Worm (Caenorhabditis elegans) whole organism, L3 larva: ENCODE measurements around the gene F36H9.1.
A peak's percentile ranks its signal among the peaks of the same experiment; 100 is the strongest.

ENCODE experiments used
- R02D3.7 ChIP-seq: fragments of 150-350 bp; optimal IDR thresholded peaks from 2 replicates; lab custom pipeline; 2014; ENCODE audit warnings: missing biosample characterization, missing genetic modification characterization
- ceh-9 ChIP-seq: sonication (generic microtip); optimal IDR thresholded peaks from 2 replicates; lab custom pipeline; 2018; ENCODE audit warnings: missing biosample characterization, missing genetic modification characterization
- egl-5 ChIP-seq: fragments of 150-350 bp; optimal IDR thresholded peaks from 2 replicates; lab custom pipeline; 2017; ENCODE audit warnings: missing biosample characterization, missing genetic modification reagents, missing genetic modification characterization, inconsistent platforms
- elt-2 ChIP-seq: sonication (generic microtip); optimal IDR thresholded peaks from 2 replicates; lab custom pipeline; 2016; ENCODE audit warnings: missing genetic modification reagents, mild to moderate bottlenecking, missing genetic modification characterization, missing compliant biosample characterization
- eor-1 ChIP-seq, 2 experiments: fragments of 150-350 bp; optimal IDR thresholded peaks; 2 replicates each; lab custom pipeline; 2014 to 2018; ENCODE audit warnings: missing biosample characterization in 2 of 2, missing genetic modification characterization in 2 of 2
- fos-1 ChIP-seq: fragments of 150-350 bp; optimal IDR thresholded peaks from 2 replicates; lab custom pipeline; 2014; ENCODE audit warnings: missing biosample characterization, missing genetic modification characterization
- lin-39 ChIP-seq: fragments of 150-350 bp; optimal IDR thresholded peaks from 2 replicates; lab custom pipeline; 2018; ENCODE audit warnings: missing biosample characterization, missing genetic modification reagents, missing genetic modification characterization
- nhr-237 ChIP-seq: fragments of 150-350 bp; optimal IDR thresholded peaks from 2 replicates; lab custom pipeline; 2014; ENCODE audit warnings: missing biosample characterization, missing genetic modification characterization
- pqm-1 ChIP-seq: fragments of 150-350 bp; optimal IDR thresholded peaks from 2 replicates; lab custom pipeline; 2017; ENCODE audit warnings: missing biosample characterization, missing genetic modification characterization, inconsistent platforms
- sea-2 ChIP-seq: fragments of 150-350 bp; sonication (generic microtip); optimal IDR thresholded peaks from 4 replicates; lab custom pipeline; 2014; ENCODE audit warnings: missing biosample characterization, missing genetic modification reagents, missing genetic modification characterization
- tbx-2 ChIP-seq: sonication (generic microtip); optimal IDR thresholded peaks from 2 replicates; lab custom pipeline; 2016; ENCODE audit warnings: mild to moderate bottlenecking, missing genetic modification characterization, missing compliant biosample characterization
- ztf-11 ChIP-seq: fragments of 150-350 bp; optimal IDR thresholded peaks from 2 replicates; lab custom pipeline; 2014; ENCODE audit warnings: missing biosample characterization, missing genetic modification characterization

Gene F36H9.1

DNA sequence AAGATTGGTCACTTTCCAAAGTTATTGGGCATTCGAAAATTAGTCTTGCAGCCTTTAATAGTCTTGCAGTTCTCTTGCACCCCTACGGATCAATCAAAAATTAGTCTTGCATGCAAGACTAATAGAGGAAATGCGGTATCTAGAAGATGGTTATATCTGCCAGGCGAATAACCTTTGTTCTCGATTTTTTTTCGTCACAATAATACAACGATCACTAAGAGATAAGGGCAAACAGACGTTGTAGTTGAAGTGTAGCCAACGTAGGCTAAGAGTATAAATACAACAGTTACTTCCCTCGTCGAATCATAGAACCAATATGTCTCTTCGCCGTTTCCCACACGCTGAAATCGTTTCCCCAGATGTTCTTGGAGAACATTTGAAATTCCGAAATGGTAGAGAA is 47.4 kb downstream of the F36H9.1 start, which contains the start of gene T10B5.8:
TSS of gene T10B5.8 (plus strand) at position 301 of the 400 bp plus-strand sequence.
- no peak for TF ChIP-seq tbx-2 (tag; lab: Kevin White, UChicago)
- TF ChIP-seq sea-2 (GFP tag; lab: Kevin White, UChicago) = no peak
- no peak for TF ChIP-seq eor-1 (tag; optimal IDR thresholded peaks at IDR 0.05; lab: Kevin White, UChicago)
- no peak for TF ChIP-seq ceh-9 (tag; lab: Kevin White, UChicago)
- TF ChIP-seq nhr-237 (tag; lab: Kevin White, UChicago) = no peak
- no peak for TF ChIP-seq egl-5 (tag; lab: Kevin White, UChicago)
- no peak for TF ChIP-seq lin-39 (tag; lab: Kevin White, UChicago)
- TF ChIP-seq fos-1 (tag; lab: Kevin White, UChicago) = no peak
- no peak for TF ChIP-seq R02D3.7 (tag; lab: Kevin White, UChicago)

DNA sequence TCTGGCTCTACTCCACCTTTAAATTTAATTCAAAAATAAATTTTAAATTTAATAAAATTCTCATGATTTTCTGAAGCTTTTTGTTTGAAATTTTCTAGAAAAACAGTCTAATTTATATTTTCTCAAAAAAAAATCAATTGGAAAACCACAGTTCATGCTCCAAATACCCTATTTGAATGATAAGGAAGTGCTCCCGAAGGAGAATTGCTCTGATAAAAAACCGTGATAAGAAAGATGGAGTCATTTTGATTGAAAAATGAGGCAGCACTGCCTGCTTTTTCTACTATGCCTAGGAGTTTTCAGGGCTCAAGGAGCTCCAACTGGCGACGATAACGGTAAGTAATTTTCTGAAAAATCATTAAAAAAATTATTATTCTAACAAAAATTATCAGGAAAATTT is 51.7 kb downstream of the F36H9.1 start, which contains the start of gene T10B5.7:
TSS of gene T10B5.7 (plus strand) at position 225 of the 400 bp plus-strand sequence.
- TF ChIP-seq elt-2 (tag; lab: Kevin White, UChicago) = peak; percentile 78
- TF ChIP-seq ztf-11 (tag; lab: Kevin White, UChicago) = no peak
- TF ChIP-seq pqm-1 (tag; lab: Kevin White, UChicago) = peak; percentile 46
